Fruit fly (Drosophila melanogaster) whole organism, adult: Measurements from ENCODE around the gene Bdp1.

ENCODE experiments used
- CG14711 ChIP-seq: fragments of 200-800 bp; sonication (Bioruptor generic); optimal IDR thresholded peaks from 2 replicates; lab custom pipeline; 2018; ENCODE audit warnings: missing biosample characterization, mild to moderate bottlenecking, missing genetic modification characterization, moderate library complexity
- CG5204 ChIP-seq: fragments of 200-800 bp; sonication (Bioruptor generic); optimal IDR thresholded peaks from 2 replicates; lab custom pipeline; 2016; ENCODE audit warnings: missing biosample characterization, missing genetic modification characterization
- CG7101 ChIP-seq: fragments of 200-800 bp; sonication (Bioruptor generic); optimal IDR thresholded peaks from 2 replicates; lab custom pipeline; 2018; ENCODE audit warnings: missing biosample characterization, mild to moderate bottlenecking, missing genetic modification characterization, moderate library complexity
- Clk ChIP-seq: fragments of 200-800 bp; sonication (Bioruptor generic); optimal IDR thresholded peaks from 2 replicates; lab custom pipeline; 2017; ENCODE audit warnings: missing biosample characterization, missing genetic modification characterization
- Crg-1 ChIP-seq: fragments of 200-800 bp; sonication (Bioruptor generic); optimal IDR thresholded peaks from 2 replicates; lab custom pipeline; 2016; ENCODE audit warnings: missing biosample characterization, missing genetic modification characterization
- bab1 ChIP-seq: fragments of 200-800 bp; sonication (Bioruptor generic); optimal IDR thresholded peaks from 3 replicates; lab custom pipeline; 2019; ENCODE audit warnings: missing biosample characterization, mild to moderate bottlenecking, missing genetic modification characterization, moderate library complexity
- cic ChIP-seq: fragments of 200-800 bp; sonication (Bioruptor generic); optimal IDR thresholded peaks from 2 replicates; lab custom pipeline; 2017; ENCODE audit warnings: missing biosample characterization, mild to moderate bottlenecking, missing genetic modification characterization, moderate library complexity
- ovo ChIP-seq: fragments of 200-800 bp; sonication (Bioruptor generic); optimal IDR thresholded peaks from 2 replicates; lab custom pipeline; 2016; ENCODE audit warnings: missing biosample characterization, missing genetic modification characterization
- pad ChIP-seq: fragments of 200-800 bp; sonication (Bioruptor generic); optimal IDR thresholded peaks from 3 replicates; lab custom pipeline; 2017; ENCODE audit warnings: missing biosample characterization, missing genetic modification characterization, mild to moderate bottlenecking, moderate library complexity, missing genetic modification reagents
- tj ChIP-seq: fragments of 200-800 bp; sonication (Bioruptor generic); optimal IDR thresholded peaks from 3 replicates; lab custom pipeline; 2017; ENCODE audit warnings: missing biosample characterization, mild to moderate bottlenecking, missing genetic modification characterization, moderate library complexity
- toe ChIP-seq: fragments of 200-800 bp; sonication (Bioruptor generic); optimal IDR thresholded peaks from 2 replicates; lab custom pipeline; 2016; ENCODE audit warnings: missing biosample characterization, missing genetic modification characterization

dm6 chr2L:13414525-13415481 lies 41.1 kb upstream of the Bdp1 start, which contains the start of the genes CG16956, CG42784 and CG43850:
- TF ChIP-seq Crg-1 (GFP tag; lab: Kevin White, UChicago) (no peak), bab1 (no peak), tj (GFP tag; lab: Kevin White, UChicago) (no peak), pad (GFP tag; lab: Kevin White, UChicago) (no peak), Clk (GFP tag; lab: Kevin White, UChicago) (no peak), ovo (GFP tag; lab: Kevin White, UChicago) (peak; percentile 0), CG5204 (GFP tag; lab: Kevin White, UChicago) (peak; percentile 19), CG7101 (tag; lab: Kevin White, UChicago) (no peak), cic (GFP tag; lab: Kevin White, UChicago) (no peak), toe (GFP tag; lab: Kevin White, UChicago) (no peak), CG14711 (tag; lab: Kevin White, UChicago) (no peak)
